Worm (Caenorhabditis elegans): ENCODE measurements around the gene F33C8.2.

DNA sequence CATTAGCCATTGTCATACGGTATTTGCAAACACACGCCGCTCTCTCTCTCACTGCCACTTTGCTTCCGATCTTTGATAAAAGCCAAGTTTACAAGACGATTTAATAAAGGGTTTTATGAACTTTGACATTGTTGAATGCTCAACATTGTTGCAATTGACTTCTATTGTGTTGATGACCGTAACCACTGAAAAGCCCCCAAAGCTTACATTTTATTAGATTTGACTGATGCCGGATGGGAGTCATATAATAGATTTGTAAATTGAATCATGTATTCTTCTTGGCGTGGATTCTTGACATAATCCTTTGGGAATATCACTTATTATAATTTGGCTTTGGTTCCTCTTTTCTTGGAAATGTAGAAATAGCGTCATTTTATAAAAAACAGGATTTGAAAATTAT lies 25.3 kb upstream of the F33C8.2 start:
- TF ChIP-seq flt-1 (GFP tag; IDR thresholded peaks at IDR 0.05) (no peak), F13C5.2 (tag; optimal IDR thresholded peaks at IDR 0.05) (no peak), ama-1 (optimal IDR thresholded peaks at IDR 0.05) (no peak), B0310.2 (tag; optimal IDR thresholded peaks at IDR 0.05) (no peak)
